Fruit fly (Drosophila melanogaster): ENCODE results near the gene CG13949.
A peak's percentile ranks its signal among the peaks of the same experiment; 100 is the strongest.

The CG13949 gene

dm6 chr2L:855052-855547 lies at the start of gene CG13949:
CG13949 (plus strand) TSS chr2L:855337.
- no peak for TF ChIP-seq CG8632 (GFP tag; optimal IDR thresholded peaks at IDR 0.05)
- peak; percentile 35 for TF ChIP-seq CG32006 (GFP tag; optimal IDR thresholded peaks at IDR 0.05)
- TF ChIP-seq dsx (GFP tag; optimal IDR thresholded peaks at IDR 0.05; ENCODE audit: poor library complexity, severe bottlenecking) = no peak
- TF ChIP-seq vri (GFP tag; optimal IDR thresholded peaks at IDR 0.05) = no peak
- TF ChIP-seq CG6808 (GFP tag; optimal IDR thresholded peaks at IDR 0.05) = no peak
- peak; percentile 49 for TF ChIP-seq CG15336 (GFP tag; IDR thresholded peaks at IDR 0.05)
- TF ChIP-seq fd59A (GFP tag; optimal IDR thresholded peaks at IDR 0.05) = no peak
- peak; percentile 35 for TF ChIP-seq lz (GFP tag; optimal IDR thresholded peaks at IDR 0.05)
- TF ChIP-seq Hr4 (GFP tag; optimal IDR thresholded peaks at IDR 0.05) = peak; percentile 73
- TF ChIP-seq CG11294 (GFP tag; IDR thresholded peaks at IDR 0.05) = peak; percentile 26; the same call in 1 of the 2 replicates
- no peak for TF ChIP-seq Lpt (GFP tag; optimal IDR thresholded peaks at IDR 0.05)
- TF ChIP-seq eg (GFP tag; IDR thresholded peaks at IDR 0.05) = peak; percentile 57
- TF ChIP-seq pdm3 (GFP tag; optimal IDR thresholded peaks at IDR 0.05) = peak; percentile 63
- no peak for TF ChIP-seq Hr38 (GFP tag; optimal IDR thresholded peaks at IDR 0.05)
- TF ChIP-seq Ets96B (tag; optimal IDR thresholded peaks at IDR 0.05) = peak; percentile 8
- peak; percentile 37 for TF ChIP-seq cyc (GFP tag; optimal IDR thresholded peaks at IDR 0.05)
- peak; percentile 46 for TF ChIP-seq Hr39 (GFP tag; optimal IDR thresholded peaks at IDR 0.05)
- peak; percentile 44 for TF ChIP-seq OdsH (GFP tag; optimal IDR thresholded peaks at IDR 0.05)
- no peak for TF ChIP-seq Eip93F (GFP tag; optimal IDR thresholded peaks at IDR 0.05)
- peak; percentile 47; the same call in 2 of the 3 replicates for TF ChIP-seq CG8119 (GFP tag; IDR thresholded peaks at IDR 0.05)
- TF ChIP-seq CG4318 (GFP tag; optimal IDR thresholded peaks at IDR 0.05) = no peak
- peak; percentile 49 for TF ChIP-seq Met (GFP tag; optimal IDR thresholded peaks at IDR 0.05)
- TF ChIP-seq Blimp-1 (GFP tag; optimal IDR thresholded peaks at IDR 0.05) = no peak
- peak; percentile 17 for TF ChIP-seq CG3032 (tag; optimal IDR thresholded peaks at IDR 0.05)
- peak; percentile 34 for TF ChIP-seq acj6 (GFP tag; optimal IDR thresholded peaks at IDR 0.05)
- no peak for TF ChIP-seq net (GFP tag; optimal IDR thresholded peaks at IDR 0.05)
- 0 out of 2 replicates have a peak, but pooled peaks have one; percentile 25 for TF ChIP-seq Gug (GFP tag; IDR thresholded peaks at IDR 0.05)
- peak; percentile 63 for TF ChIP-seq esn (GFP tag; optimal IDR thresholded peaks at IDR 0.05)
- TF ChIP-seq CG10631 (GFP tag; optimal IDR thresholded peaks at IDR 0.05) = peak; percentile 46
- no peak for TF ChIP-seq CG11902 (GFP tag; optimal IDR thresholded peaks at IDR 0.05)
- TF ChIP-seq CG6163 (GFP tag; IDR thresholded peaks at IDR 0.05) = peak; percentile 75
- no peak for TF ChIP-seq CG8319 (GFP tag; optimal IDR thresholded peaks at IDR 0.05)
- peak; percentile 51 for TF ChIP-seq Smox (GFP tag; optimal IDR thresholded peaks at IDR 0.05)
- TF ChIP-seq Sox14 (GFP tag; optimal IDR thresholded peaks at IDR 0.05) = peak; percentile 58
- no peak for TF ChIP-seq Sox102F (GFP tag; optimal IDR thresholded peaks at IDR 0.05)
- TF ChIP-seq Sox15 (GFP tag; optimal IDR thresholded peaks at IDR 0.05) = no peak
- TF ChIP-seq svp (GFP tag) = peak; percentile 74
- TF ChIP-seq CG16779 (tag; optimal IDR thresholded peaks at IDR 0.05) = no peak
- peak; percentile 18 for TF ChIP-seq Eip75B (GFP tag; optimal IDR thresholded peaks at IDR 0.05)
- TF ChIP-seq spab (GFP tag; optimal IDR thresholded peaks at IDR 0.05) = no peak
- TF ChIP-seq CG10669 (GFP tag; optimal IDR thresholded peaks at IDR 0.05) = no peak
- peak; percentile 23 for TF ChIP-seq achi (GFP tag; optimal IDR thresholded peaks at IDR 0.05)
- TF ChIP-seq Eip78C (GFP tag) = peak; percentile 77
- peak; percentile 41 for TF ChIP-seq CG3919 (GFP tag; optimal IDR thresholded peaks at IDR 0.05)
- peak; percentile 46 for TF ChIP-seq CG31627 (GFP tag; optimal IDR thresholded peaks at IDR 0.05)
- peak; percentile 34 for TF ChIP-seq topi (GFP tag; optimal IDR thresholded peaks at IDR 0.05)

Data from whole organism, prepupa.